Worm (Caenorhabditis elegans) whole organism, L4/young adult: ENCODE results near the gene C24D10.5.

Experiments
- W03F9.2 ChIP-seq: fragments of 150-350 bp; optimal IDR thresholded peaks from 2 replicates; lab custom pipeline; 2014; ENCODE audit warnings: missing biosample characterization, missing genetic modification characterization
- him-1 ChIP-seq: sonication (generic microtip); optimal IDR thresholded peaks from 2 replicates; lab custom pipeline; 2016; ENCODE audit warnings: missing genotype, missing genetic modification reagents, missing genetic modification characterization, missing compliant biosample characterization

- no peak for TF ChIP-seq him-1 (tag; lab: Kevin White, UChicago)
- no peak for TF ChIP-seq W03F9.2
Measured at ce11 chrIV:5200813-5201212, 50.9 kb downstream of the C24D10.5 start.
